Fruit fly (Drosophila melanogaster) whole organism, larva: ENCODE data around the gene Sas-6.

Source experiments
- noc ChIP-seq: fragments of 200-800 bp; sonication (Bioruptor generic); optimal IDR thresholded peaks from 3 replicates; lab custom pipeline; 2019; ENCODE audit warnings: missing biosample characterization, mild to moderate bottlenecking, missing genetic modification characterization, moderate library complexity

The Sas-6 gene

dm6 chr3R:30043139-30043744 lies 48.1 kb downstream of the Sas-6 start, which contains the start of gene Sry-delta:
Gene Sry-delta (plus strand): TSS chr3R:30043341.
- no peak for TF ChIP-seq noc (tag; lab: Kevin White, UChicago)

dm6 chr3R:30046029-30047001 lies 51.2 kb downstream of the Sas-6 start, which contains the start of the genes RpL32 and CG7943:
Gene RpL32 (minus strand): TSS chr3R:30046161.
Gene CG7943 (plus strand): TSS chr3R:30046470.
- peak; percentile 90 for TF ChIP-seq noc (tag; lab: Kevin White, UChicago)
